Fruit fly (Drosophila melanogaster) whole organism, embryonic: Measurements from ENCODE around the gene Rrp47.

Experiments used
- Asciz ChIP-seq: fragments of 200-800 bp; sonication (Bioruptor generic); optimal IDR thresholded peaks from 2 replicates; lab custom pipeline; 2017; ENCODE audit warnings: missing biosample characterization, mild to moderate bottlenecking, missing genetic modification characterization, missing genetic modification reagents
- C15 ChIP-seq: fragments of 200-800 bp; sonication (Bioruptor generic); IDR thresholded peaks from 3 replicates; pipeline ENCODE4 v1.3.6; 2022; ENCODE audit warnings: missing biosample characterization, missing genetic modification characterization
- CG10274 ChIP-seq: fragments of 200-800 bp; sonication (Bioruptor generic); optimal IDR thresholded peaks from 3 replicates; lab custom pipeline; 2017; ENCODE audit warnings: missing biosample characterization, mild to moderate bottlenecking, missing genetic modification characterization
- CG12942 ChIP-seq: fragments of 200-800 bp; sonication (Bioruptor generic); optimal IDR thresholded peaks from 3 replicates; lab custom pipeline; 2016; ENCODE audit warnings: missing biosample characterization, missing genetic modification characterization
- CG13424 ChIP-seq: fragments of 200-800 bp; sonication (Bioruptor generic); optimal IDR thresholded peaks from 2 replicates; lab custom pipeline; 2019; ENCODE audit warnings: missing biosample characterization, mild to moderate bottlenecking, missing genetic modification characterization, moderate library complexity
- CG13624 ChIP-seq: fragments of 200-800 bp; sonication (Bioruptor generic); optimal IDR thresholded peaks from 2 replicates; lab custom pipeline; 2016; ENCODE audit warnings: missing biosample characterization, missing genetic modification characterization
- CG15514 ChIP-seq: fragments of 200-800 bp; sonication (Bioruptor generic); optimal IDR thresholded peaks from 3 replicates; lab custom pipeline; 2017; ENCODE audit warnings: missing biosample characterization, missing genetic modification characterization, mild to moderate bottlenecking, moderate library complexity, missing genetic modification reagents
- CG1603 ChIP-seq: fragments of 200-800 bp; sonication (Bioruptor generic); optimal IDR thresholded peaks from 2 replicates; lab custom pipeline; 2019; ENCODE audit warnings: missing biosample characterization, mild to moderate bottlenecking, missing genetic modification characterization, moderate library complexity
- CG17802 ChIP-seq: fragments of 200-800 bp; sonication (Bioruptor generic); optimal IDR thresholded peaks from 2 replicates; lab custom pipeline; 2018; ENCODE audit warnings: missing biosample characterization, mild to moderate bottlenecking, missing genetic modification characterization, moderate library complexity
- CG18262 ChIP-seq: fragments of 200-800 bp; optimal IDR thresholded peaks from 3 replicates; lab custom pipeline; 2019; ENCODE audit warnings: missing biosample characterization, mild to moderate bottlenecking, missing genetic modification characterization, moderate library complexity
- CG18476 ChIP-seq: fragments of 200-800 bp; sonication (Bioruptor generic); optimal IDR thresholded peaks from 2 replicates; lab custom pipeline; 2016; ENCODE audit warnings: missing biosample characterization, mild to moderate bottlenecking, missing genetic modification characterization
- CG30020 ChIP-seq: fragments of 200-800 bp; optimal IDR thresholded peaks from 2 replicates; lab custom pipeline; 2019; ENCODE audit warnings: missing biosample characterization, mild to moderate bottlenecking, missing genetic modification characterization, moderate library complexity
- CG31388 ChIP-seq: fragments of 200-800 bp; sonication (Bioruptor generic); optimal IDR thresholded peaks from 2 replicates; lab custom pipeline; 2016; ENCODE audit warnings: missing biosample characterization, missing genetic modification characterization
- CG32532 ChIP-seq: fragments of 200-800 bp; sonication (Bioruptor generic); IDR thresholded peaks from 2 replicates; pipeline ENCODE4 v1.3.6; 2022; ENCODE audit warnings: missing biosample characterization, missing genetic modification characterization
- CG32767 ChIP-seq: fragments of 200-800 bp; sonication (Bioruptor generic); IDR thresholded peaks from 2 replicates; pipeline ENCODE4 v1.3.6; 2022; ENCODE audit warnings: missing biosample characterization, missing genetic modification characterization
- CG33213 ChIP-seq: fragments of 200-800 bp; sonication (Bioruptor generic); optimal IDR thresholded peaks from 3 replicates; lab custom pipeline; 2016; ENCODE audit warnings: missing biosample characterization, missing genetic modification characterization
- CG8089 ChIP-seq: fragments of 200-800 bp; sonication (Bioruptor generic); optimal IDR thresholded peaks from 3 replicates; lab custom pipeline; 2016; ENCODE audit warnings: missing biosample characterization, missing genetic modification characterization
- CG8765 ChIP-seq: fragments of 200-800 bp; sonication (Bioruptor generic); IDR thresholded peaks from 2 replicates; pipeline ENCODE4 v1.3.6; 2022; ENCODE audit warnings: missing biosample characterization, missing genetic modification characterization
- CG8924 ChIP-seq: fragments of 200-800 bp; optimal IDR thresholded peaks from 3 replicates; lab custom pipeline; 2019; ENCODE audit warnings: missing biosample characterization, mild to moderate bottlenecking, missing genetic modification characterization, moderate library complexity
- CG9876 ChIP-seq: fragments of 200-800 bp; sonication (Bioruptor generic); optimal IDR thresholded peaks from 2 replicates; lab custom pipeline; 2016; ENCODE audit warnings: missing biosample characterization, missing genetic modification characterization
- CrebB ChIP-seq: fragments of 200-800 bp; sonication (Bioruptor generic); optimal IDR thresholded peaks from 3 replicates; lab custom pipeline; 2018; ENCODE audit warnings: missing biosample characterization, mild to moderate bottlenecking, missing genetic modification characterization
- Fer1 ChIP-seq: fragments of 200-800 bp; sonication (Bioruptor generic); optimal IDR thresholded peaks from 2 replicates; lab custom pipeline; 2017; ENCODE audit warnings: missing biosample characterization, mild to moderate bottlenecking, missing genetic modification characterization
- HLH54F ChIP-seq: fragments of 200-800 bp; sonication (Bioruptor generic); optimal IDR thresholded peaks from 3 replicates; lab custom pipeline; 2016; ENCODE audit warnings: missing biosample characterization, missing genetic modification characterization
- Hr51 ChIP-seq, 2 experiments: fragments of 200-800 bp; sonication (Bioruptor generic); optimal IDR thresholded peaks; 2 replicates in 1 of 2; 3 replicates in 1 of 2; lab custom pipeline; 2016 to 2018; ENCODE audit warnings: missing biosample characterization in 2 of 2, missing genetic modification characterization in 2 of 2, mild to moderate bottlenecking in 1 of 2, moderate library complexity in 1 of 2
- NFAT ChIP-seq: fragments of 200-800 bp; sonication (Bioruptor generic); IDR thresholded peaks from 2 replicates; pipeline ENCODE4 v1.3.6; 2022; ENCODE audit warnings: missing biosample characterization, missing genetic modification characterization
- Pdp1 ChIP-seq, 2 experiments: fragments of 200-800 bp; sonication (Bioruptor generic); optimal IDR thresholded peaks; 3 replicates each; lab custom pipeline; 2016; ENCODE audit warnings: missing biosample characterization in 2 of 2, missing genetic modification characterization in 2 of 2, mild to moderate bottlenecking in 1 of 2, moderate library complexity in 1 of 2
- Poxn ChIP-seq: fragments of 200-800 bp; sonication (Bioruptor generic); IDR thresholded peaks from 2 replicates; pipeline ENCODE4 v1.3.6; 2022; ENCODE audit warnings: missing biosample characterization, missing genetic modification characterization
- Ptx1 ChIP-seq: fragments of 200-800 bp; sonication (Bioruptor generic); IDR thresholded peaks from 2 replicates; pipeline ENCODE4 v1.3.6; 2022; ENCODE audit warnings: missing biosample characterization, missing genetic modification characterization
- Sox102F ChIP-seq: fragments of 200-800 bp; sonication (Bioruptor generic); optimal IDR thresholded peaks from 2 replicates; lab custom pipeline; 2018; ENCODE audit warnings: missing biosample characterization, mild to moderate bottlenecking, missing genetic modification characterization, moderate library complexity
- Sry-δ ChIP-seq: fragments of 200-800 bp; sonication (Bioruptor generic); optimal IDR thresholded peaks from 2 replicates; lab custom pipeline; 2016; ENCODE audit warnings: missing biosample characterization, missing genetic modification characterization
- cad ChIP-seq: fragments of >200 bp; optimal IDR thresholded peaks from 2 replicates; lab custom pipeline; 2017; ENCODE audit warnings: missing biosample characterization, missing genetic modification characterization
- chm ChIP-seq: fragments of 200-800 bp; sonication (Bioruptor generic); IDR thresholded peaks from 2 replicates; pipeline ENCODE4 v1.3.6; 2022; ENCODE audit warnings: missing biosample characterization, missing genetic modification characterization
- dysf ChIP-seq: fragments of 200-800 bp; sonication (Bioruptor generic); IDR thresholded peaks from 3 replicates; pipeline ENCODE4 v1.3.6; 2022; ENCODE audit warnings: missing biosample characterization, missing genetic modification characterization
- gcm ChIP-seq: fragments of 200-800 bp; sonication (Bioruptor generic); optimal IDR thresholded peaks from 2 replicates; lab custom pipeline; 2019; ENCODE audit warnings: missing biosample characterization, mild to moderate bottlenecking, missing genetic modification characterization, moderate library complexity
- gcm2 ChIP-seq: fragments of 200-800 bp; sonication (Bioruptor generic); optimal IDR thresholded peaks from 2 replicates; lab custom pipeline; 2016; ENCODE audit warnings: missing biosample characterization, missing genetic modification characterization
- grau ChIP-seq: fragments of 200-800 bp; optimal IDR thresholded peaks from 3 replicates; lab custom pipeline; 2019; ENCODE audit warnings: missing biosample characterization, mild to moderate bottlenecking, missing genetic modification characterization, moderate library complexity
- gro ChIP-seq: fragments of 200-800 bp; sonication (Bioruptor generic); optimal IDR thresholded peaks from 2 replicates; lab custom pipeline; 2016; ENCODE audit warnings: missing biosample characterization, missing genetic modification characterization
- hb ChIP-seq: fragments of 200-800 bp; sonication (Bioruptor generic); IDR thresholded peaks from 3 replicates; pipeline ENCODE4 v1.3.6; 2022; ENCODE audit warnings: missing biosample characterization, missing genetic modification characterization; ENCODE audit not compliant: partially characterized antibody
- inv ChIP-seq: fragments of 200-800 bp; sonication (Bioruptor generic); IDR thresholded peaks from 2 replicates; pipeline ENCODE4 v1.3.6; 2022; ENCODE audit warnings: missing biosample characterization, missing genetic modification characterization; ENCODE audit not compliant: partially characterized antibody
- kah ChIP-seq: fragments of 200-800 bp; sonication (Bioruptor generic); optimal IDR thresholded peaks from 2 replicates; lab custom pipeline; 2018; ENCODE audit warnings: missing biosample characterization, mild to moderate bottlenecking, missing genetic modification characterization
- lilli ChIP-seq: fragments of 200-800 bp; sonication (Bioruptor generic); optimal IDR thresholded peaks from 3 replicates; lab custom pipeline; 2016; ENCODE audit warnings: missing biosample characterization, missing genetic modification characterization
- nmo ChIP-seq: fragments of 200-800 bp; sonication (Bioruptor generic); optimal IDR thresholded peaks from 2 replicates; lab custom pipeline; 2018; ENCODE audit warnings: missing biosample characterization, mild to moderate bottlenecking, missing genetic modification characterization, moderate library complexity
- org-1 ChIP-seq: fragments of 200-800 bp; sonication (Bioruptor generic); optimal IDR thresholded peaks from 2 replicates; lab custom pipeline; 2017; ENCODE audit warnings: missing biosample characterization, missing genetic modification characterization
- pb ChIP-seq: fragments of 200-800 bp; sonication (Bioruptor generic); optimal IDR thresholded peaks from 3 replicates; lab custom pipeline; 2016; ENCODE audit warnings: missing biosample characterization, missing genetic modification characterization
- phol ChIP-seq: fragments of 200-800 bp; sonication (Bioruptor generic); optimal IDR thresholded peaks from 3 replicates; lab custom pipeline; 2018; ENCODE audit warnings: missing biosample characterization, mild to moderate bottlenecking, missing genetic modification characterization, moderate library complexity
- scrt ChIP-seq: fragments of 200-800 bp; sonication (Bioruptor generic); optimal IDR thresholded peaks from 2 replicates; lab custom pipeline; 2018; ENCODE audit warnings: missing biosample characterization, mild to moderate bottlenecking, missing genetic modification characterization, moderate library complexity
- sob ChIP-seq: fragments of 200-800 bp; sonication (Bioruptor generic); IDR thresholded peaks from 2 replicates; pipeline ENCODE4 v1.3.6; 2022; ENCODE audit warnings: missing biosample characterization, missing genetic modification characterization
- ssp ChIP-seq: fragments of 200-800 bp; sonication (Bioruptor generic); IDR thresholded peaks from 2 replicates; pipeline ENCODE4 v1.3.6; 2022; ENCODE audit warnings: missing biosample characterization, missing genetic modification characterization
- toy ChIP-seq: fragments of 200-800 bp; sonication (Bioruptor generic); IDR thresholded peaks from 2 replicates; pipeline ENCODE4 v1.3.6; 2022; ENCODE audit warnings: missing biosample characterization, missing genetic modification characterization

Rrp47 gene

dm6 chrX:15909564-15910284 is 35.0 kb upstream of the Rrp47 start, which contains the start of gene CycD (continued):
- TF ChIP-seq CG17802 (tag; lab: Kevin White, UChicago) (peak; percentile 81), CG18262 (no peak), C15 (GFP tag; lab: Robert Waterston, UW) (no peak), kah (GFP tag; lab: Kevin White, UChicago) (no peak), CG8924 (tag; lab: Kevin White, UChicago) (no peak), Pdp1 (GFP tag; optimal IDR thresholded peaks at IDR 0.05; lab: Kevin White, UChicago) (peak; percentile 4 to 37), CG8089 (GFP tag; lab: Kevin White, UChicago) (no peak), CG8765 (GFP tag; lab: Robert Waterston, UW) (no peak; the same call in 1 of the 2 replicates), Poxn (GFP tag; lab: Robert Waterston, UW) (no peak), CG1603 (tag; lab: Kevin White, UChicago) (peak; percentile 87), Hr51 (GFP tag; optimal IDR thresholded peaks at IDR 0.05; lab: Kevin White, UChicago) (no peak), org-1 (GFP tag; lab: Kevin White, UChicago) (no peak), CG33213 (GFP tag; lab: Kevin White, UChicago) (peak; percentile 45), inv (GFP tag; lab: Robert Waterston, UW) (peak; percentile 21; the same call in 1 of the 2 replicates), Sry-δ (peak; percentile 76), toy (GFP tag; lab: Robert Waterston, UW) (no peak), cad (GFP tag; lab: Kevin White, UChicago) (no peak), CG10274 (GFP tag; lab: Kevin White, UChicago) (no peak), CG13624 (no peak), grau (no peak), Fer1 (GFP tag; lab: Kevin White, UChicago) (no peak), pb (GFP tag; lab: Kevin White, UChicago) (no peak), Sox102F (GFP tag; lab: Kevin White, UChicago) (no peak), CG9876 (GFP tag; lab: Kevin White, UChicago) (peak; percentile 44), CG13424 (tag; lab: Kevin White, UChicago) (peak; percentile 55), hb (GFP tag; lab: Robert Waterston, UW) (peak; percentile 67; the same call in 2 of the 3 replicates), CG32532 (GFP tag; lab: Robert Waterston, UW) (no peak), gcm (no peak), NFAT (no peak), sob (0 out of 2 replicates have a peak, but pooled peaks have one; percentile 63), ssp (peak; percentile 93), CG15514 (peak; percentile 98), phol (tag; lab: Kevin White, UChicago) (peak; percentile 81), dysf (GFP tag; lab: Robert Waterston, UW) (peak; percentile 66; the same call in 2 of the 3 replicates), HLH54F (peak; percentile 25), chm (GFP tag; lab: Robert Waterston, UW) (no peak), CG30020 (tag; lab: Kevin White, UChicago) (peak; percentile 96), Asciz (GFP tag; lab: Kevin White, UChicago) (no peak), gcm2 (no peak), CG12942 (no peak), CG18476 (no peak), Ptx1 (GFP tag; lab: Robert Waterston, UW) (peak; percentile 47; the same call in 1 of the 2 replicates), lilli (GFP tag; lab: Kevin White, UChicago) (peak; percentile 29), CG31388 (GFP tag; lab: Kevin White, UChicago) (no peak), CrebB (tag; lab: Kevin White, UChicago) (no peak), gro (GFP tag; lab: Kevin White, UChicago) (no peak), nmo (peak; percentile 1), scrt (GFP tag; lab: Kevin White, UChicago) (no peak), CG32767 (no peak)
